Worm (Caenorhabditis elegans): ENCODE results near the gene exl-1.

The exl-1 gene

DNA sequence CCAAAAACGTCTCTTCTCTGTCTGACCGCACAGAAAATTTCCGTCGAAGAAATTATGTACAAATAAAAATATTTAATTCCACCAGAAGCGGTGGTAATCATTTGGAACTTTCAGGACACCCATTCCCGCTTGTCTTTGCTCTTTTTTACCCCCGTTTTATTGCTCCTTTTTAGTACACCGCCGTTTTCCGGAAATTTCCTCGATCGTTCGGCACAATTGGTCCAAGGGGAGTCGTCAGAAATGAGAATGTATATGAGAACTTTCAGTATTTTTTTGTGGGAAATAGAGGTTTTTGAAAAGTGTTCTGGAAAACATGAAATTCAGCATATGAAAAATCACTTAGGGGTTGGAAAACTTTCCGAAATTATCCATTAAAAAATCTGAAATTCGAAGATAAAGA, 32.5 kb downstream of the exl-1 start:
- TF ChIP-seq ceh-82 (tag; optimal IDR thresholded peaks at IDR 0.05) (no peak), nhr-85 (tag) (peak; percentile 50)

DNA sequence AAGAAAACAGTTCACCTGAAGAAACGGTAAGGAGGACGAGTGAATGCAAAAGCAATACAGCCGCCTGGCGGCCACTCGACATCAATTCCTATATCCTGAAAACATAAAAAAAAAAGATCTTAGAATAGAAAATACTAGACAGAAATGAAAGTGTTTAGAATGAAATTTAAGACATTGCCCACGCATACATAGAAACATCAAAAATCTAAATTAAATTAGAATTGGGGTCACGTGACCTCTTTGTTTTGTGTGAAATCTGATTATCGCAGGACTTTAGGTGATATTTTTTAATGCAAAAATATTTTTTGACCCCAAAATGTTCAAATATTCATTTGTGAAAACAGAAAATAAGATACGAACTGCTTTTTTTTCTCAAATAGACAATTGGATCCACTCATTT, 35.5 kb downstream of the exl-1 start, which contains the start of gene acr-20:
Gene acr-20, minus strand, starts transcription at position 101 of the 400 bp plus-strand sequence.
- TF ChIP-seq skn-1 (tag; optimal IDR thresholded peaks at IDR 0.05) (no peak), ama-1 (optimal IDR thresholded peaks at IDR 0.05) (no peak), hlh-4 (tag; optimal IDR thresholded peaks at IDR 0.05) (no peak), vab-15 (tag; optimal IDR thresholded peaks at IDR 0.05) (no peak), fkh-10 (GFP tag; optimal IDR thresholded peaks at IDR 0.05) (no peak), efl-3 (GFP tag; optimal IDR thresholded peaks at IDR 0.05) (no peak)

- no peak for TF ChIP-seq zag-1 (tag; optimal IDR thresholded peaks at IDR 0.05)
- no peak for TF ChIP-seq ets-5 (GFP tag; IDR thresholded peaks at IDR 0.05)
- TF ChIP-seq hpl-2 (GFP tag; optimal IDR thresholded peaks at IDR 0.05): no peak
- no peak for TF ChIP-seq efl-3 (GFP tag; optimal IDR thresholded peaks at IDR 0.05)
- TF ChIP-seq elt-2 (tag; optimal IDR thresholded peaks at IDR 0.05): no peak
- no peak for TF ChIP-seq aly-2 (tag; optimal IDR thresholded peaks at IDR 0.05)
- no peak for TF ChIP-seq ztf-4 (tag; optimal IDR thresholded peaks at IDR 0.05)
- no peak for TF ChIP-seq nhr-20 (tag; optimal IDR thresholded peaks at IDR 0.05)
- TF ChIP-seq snu-23 (GFP tag; optimal IDR thresholded peaks at IDR 0.05): no peak
- TF ChIP-seq tlp-1 (tag; optimal IDR thresholded peaks at IDR 0.05): no peak
Measured at ce11 chrII:14374594-14374993, 38.7 kb downstream of the exl-1 start.

DNA sequence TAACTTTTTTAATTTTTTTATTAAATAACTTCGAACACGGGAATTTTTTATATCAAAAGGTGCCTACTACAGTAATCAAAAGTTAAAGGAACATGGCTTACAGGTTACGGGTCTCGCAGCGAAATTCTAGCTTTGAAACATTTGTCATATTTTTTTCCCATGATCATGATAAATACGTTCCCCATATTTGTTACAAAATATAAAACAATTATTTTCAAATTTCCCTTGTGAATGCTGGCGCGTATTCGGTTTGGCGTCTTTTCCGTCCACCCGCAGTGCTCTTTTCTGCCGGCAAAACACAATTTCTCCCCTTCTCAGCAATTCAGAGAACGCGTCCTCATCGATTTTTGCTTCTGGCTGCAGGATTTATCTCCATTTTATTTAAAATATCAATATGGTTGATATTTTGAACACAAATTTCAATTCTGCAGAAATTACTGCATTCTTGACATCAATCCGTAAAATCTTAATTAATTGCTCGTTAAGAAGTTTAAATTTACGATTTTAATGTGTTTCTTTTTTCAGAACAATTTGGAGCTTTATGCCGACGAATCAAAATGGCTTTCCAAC, 48.0 kb downstream of the exl-1 start, which contains the start of gene imb-2:
Gene imb-2, plus strand, starts transcription at position 520 of the 570 bp plus-strand sequence.
- TF ChIP-seq alr-1 (tag; optimal IDR thresholded peaks at IDR 0.05; ENCODE audit: borderline replicate concordance): no peak
- TF ChIP-seq ceh-8 (GFP tag; optimal IDR thresholded peaks at IDR 0.05): no peak
- TF ChIP-seq lsy-2 (tag; optimal IDR thresholded peaks at IDR 0.05): peak; percentile 61 to 86
- no peak for TF ChIP-seq nhr-237 (tag; optimal IDR thresholded peaks at IDR 0.05)
- TF ChIP-seq aha-1 (tag; optimal IDR thresholded peaks at IDR 0.05): no peak
- no peak for TF ChIP-seq C34B4.2 (tag; optimal IDR thresholded peaks at IDR 0.05)
- no peak for TF ChIP-seq sptf-1 (tag; optimal IDR thresholded peaks at IDR 0.05)
- peak; percentile 46 for TF ChIP-seq nhr-47 (tag; optimal IDR thresholded peaks at IDR 0.05)
- TF ChIP-seq ztf-11 (tag; optimal IDR thresholded peaks at IDR 0.05): no peak
- no peak for TF ChIP-seq tlp-1 (tag; optimal IDR thresholded peaks at IDR 0.05)
- TF ChIP-seq isw-1 (GFP tag; IDR thresholded peaks at IDR 0.05): peak; percentile 9; the same call in 1 of the 2 replicates
- TF ChIP-seq vab-15 (tag; optimal IDR thresholded peaks at IDR 0.05): no peak
- no peak for TF ChIP-seq ceh-88 (GFP tag; IDR thresholded peaks at IDR 0.05)
- TF ChIP-seq efl-3 (GFP tag; optimal IDR thresholded peaks at IDR 0.05): no peak
- peak; percentile 4 for TF ChIP-seq tbx-2 (tag; optimal IDR thresholded peaks at IDR 0.05)
- TF ChIP-seq ceh-82 (tag; optimal IDR thresholded peaks at IDR 0.05): peak in 1 of 3 experiments; percentile 62
- TF ChIP-seq ceh-63 (GFP tag; optimal IDR thresholded peaks at IDR 0.05): no peak
- TF ChIP-seq dpl-1 (GFP tag; optimal IDR thresholded peaks at IDR 0.05): peak; percentile 60 to 83 (median 72)
- no peak for TF ChIP-seq egl-27 (tag; optimal IDR thresholded peaks at IDR 0.05)
- no peak for TF ChIP-seq nhr-19 (GFP tag; conservative IDR thresholded peaks at IDR 0.05)
- TF ChIP-seq fkh-10 (GFP tag; optimal IDR thresholded peaks at IDR 0.05): peak; percentile 5
- peak; percentile 58 for TF ChIP-seq lin-15B (tag; optimal IDR thresholded peaks at IDR 0.05)
- no peak for TF ChIP-seq C04F5.9 (tag; optimal IDR thresholded peaks at IDR 0.05)
- peak; percentile 51 for TF ChIP-seq C16A3.4 (tag; optimal IDR thresholded peaks at IDR 0.05)
- TF ChIP-seq blmp-1 (tag; optimal IDR thresholded peaks at IDR 0.05): no peak
- TF ChIP-seq grh-1 (GFP tag; IDR thresholded peaks at IDR 0.05): no peak
- TF ChIP-seq lin-35 (GFP tag; optimal IDR thresholded peaks at IDR 0.05): peak; percentile 75 to 82
- no peak for TF ChIP-seq aly-2 (tag; optimal IDR thresholded peaks at IDR 0.05)
- TF ChIP-seq hlh-17 (GFP tag; optimal IDR thresholded peaks at IDR 0.05; ENCODE audit: borderline replicate concordance): no peak
- TF ChIP-seq lin-14 (GFP tag; optimal IDR thresholded peaks at IDR 0.05): peak; percentile 75
- no peak for TF ChIP-seq elt-3 (tag; optimal IDR thresholded peaks at IDR 0.05)
- peak; percentile 70 for TF ChIP-seq fkh-8 (tag; optimal IDR thresholded peaks at IDR 0.05)
- peak; percentile 46 for TF ChIP-seq snu-23 (GFP tag; optimal IDR thresholded peaks at IDR 0.05)
- peak; percentile 72 for TF ChIP-seq nhr-77 (tag; optimal IDR thresholded peaks at IDR 0.05)
- TF ChIP-seq lir-3 (tag; optimal IDR thresholded peaks at IDR 0.05; ENCODE audit: poor library complexity): no peak
- no peak for TF ChIP-seq hpl-2 (GFP tag; optimal IDR thresholded peaks at IDR 0.05)

All from whole organism, L1 larva.